Fruit fly (Drosophila melanogaster) whole organism, embryonic: ENCODE results near the gene wry.

Experiments used
- ATbp ChIP-seq: fragments of 200-800 bp; sonication (Bioruptor generic); optimal IDR thresholded peaks from 2 replicates; lab custom pipeline; 2017; ENCODE audit warnings: missing biosample characterization, mild to moderate bottlenecking, missing genetic modification characterization, missing genetic modification reagents
- CG11085 ChIP-seq: fragments of 200-800 bp; sonication (Bioruptor generic); IDR thresholded peaks from 2 replicates; pipeline ENCODE4 v1.3.6; 2022; ENCODE audit warnings: missing biosample characterization, missing genetic modification characterization
- CG11456 ChIP-seq: fragments of 200-800 bp; sonication (Bioruptor generic); IDR thresholded peaks from 3 replicates; pipeline ENCODE4 v1.3.6; 2022; ENCODE audit warnings: missing biosample characterization, missing genetic modification characterization
- CG12155 ChIP-seq: fragments of 200-800 bp; sonication (Bioruptor generic); optimal IDR thresholded peaks from 3 replicates; lab custom pipeline; 2016; ENCODE audit warnings: missing biosample characterization, missing genetic modification characterization
- CG12659 ChIP-seq: fragments of 200-800 bp; sonication (Bioruptor generic); optimal IDR thresholded peaks from 3 replicates; lab custom pipeline; 2017; ENCODE audit warnings: mild to moderate bottlenecking, missing biosample characterization, missing genetic modification reagents, missing genetic modification characterization
- CG12769 ChIP-seq: fragments of 200-800 bp; sonication (Bioruptor generic); optimal IDR thresholded peaks from 2 replicates; lab custom pipeline; 2019; ENCODE audit warnings: missing biosample characterization, mild to moderate bottlenecking, missing genetic modification characterization, moderate library complexity
- CG14965 ChIP-seq: fragments of 200-800 bp; sonication (Bioruptor generic); optimal IDR thresholded peaks from 2 replicates; lab custom pipeline; 2016; ENCODE audit warnings: missing biosample characterization, missing genetic modification characterization, borderline replicate concordance
- CG15269 ChIP-seq: fragments of 200-800 bp; sonication (Bioruptor generic); optimal IDR thresholded peaks from 2 replicates; lab custom pipeline; 2018; ENCODE audit warnings: missing biosample characterization, mild to moderate bottlenecking, missing genetic modification characterization, moderate library complexity
- CG31224 ChIP-seq: fragments of 200-800 bp; sonication (Bioruptor generic); IDR thresholded peaks from 2 replicates; pipeline ENCODE4 v1.3.6; 2022; ENCODE audit warnings: missing biosample characterization, missing genetic modification characterization
- CG31388 ChIP-seq: fragments of 200-800 bp; sonication (Bioruptor generic); optimal IDR thresholded peaks from 2 replicates; lab custom pipeline; 2016; ENCODE audit warnings: missing biosample characterization, missing genetic modification characterization
- CG32772 ChIP-seq: fragments of 200-800 bp; sonication (Bioruptor generic); IDR thresholded peaks from 2 replicates; pipeline ENCODE4 v1.3.6; 2022; ENCODE audit warnings: missing biosample characterization, missing genetic modification characterization
- CG34224 ChIP-seq: fragments of 200-800 bp; sonication (Bioruptor generic); IDR thresholded peaks from 3 replicates; pipeline ENCODE4 v1.3.6; 2022; ENCODE audit warnings: missing biosample characterization, missing genetic modification characterization; ENCODE audit not compliant: partially characterized antibody
- CG6854 ChIP-seq: fragments of 200-800 bp; sonication (Bioruptor generic); optimal IDR thresholded peaks from 3 replicates; lab custom pipeline; 2017; ENCODE audit warnings: missing biosample characterization, mild to moderate bottlenecking, missing genetic modification characterization
- CG7745 ChIP-seq: fragments of 200-800 bp; sonication (Bioruptor generic); optimal IDR thresholded peaks from 2 replicates; lab custom pipeline; 2018; ENCODE audit warnings: missing biosample characterization, mild to moderate bottlenecking, missing genetic modification characterization, moderate library complexity
- CG7786 ChIP-seq: fragments of 200-800 bp; sonication (Bioruptor generic); optimal IDR thresholded peaks from 2 replicates; lab custom pipeline; 2016; ENCODE audit warnings: missing biosample characterization, missing genetic modification characterization
- CHES-1-like ChIP-seq: fragments of 200-800 bp; sonication (Bioruptor generic); optimal IDR thresholded peaks from 2 replicates; lab custom pipeline; 2016; ENCODE audit warnings: missing biosample characterization, missing genetic modification characterization
- Dek ChIP-seq: fragments of 200-800 bp; sonication (Bioruptor generic); optimal IDR thresholded peaks from 3 replicates; lab custom pipeline; 2019; ENCODE audit warnings: missing biosample characterization, mild to moderate bottlenecking, missing genetic modification characterization, moderate library complexity
- Doc3 ChIP-seq: fragments of 200-800 bp; sonication (Bioruptor generic); IDR thresholded peaks from 3 replicates; pipeline ENCODE4 v1.3.6; 2022; ENCODE audit warnings: missing biosample characterization, missing genetic modification characterization; ENCODE audit not compliant: partially characterized antibody
- Fer2 ChIP-seq: fragments of 200-800 bp; sonication (Bioruptor generic); optimal IDR thresholded peaks from 2 replicates; lab custom pipeline; 2018; ENCODE audit warnings: missing biosample characterization, mild to moderate bottlenecking, missing genetic modification characterization, moderate library complexity
- Hey ChIP-seq: fragments of 200-800 bp; sonication (Bioruptor generic); optimal IDR thresholded peaks from 3 replicates; lab custom pipeline; 2018; ENCODE audit warnings: missing biosample characterization, mild to moderate bottlenecking, missing genetic modification characterization
- Hmr ChIP-seq: fragments of 200-800 bp; sonication (Bioruptor generic); optimal IDR thresholded peaks from 3 replicates; lab custom pipeline; 2017; ENCODE audit warnings: mild to moderate bottlenecking, missing biosample characterization, missing genetic modification reagents, missing genetic modification characterization
- Hr78 ChIP-seq, 2 experiments: fragments of 200-800 bp in 1 of 2; fragments of >200 bp in 1 of 2; sonication (Bioruptor generic) in 1 of 2; optimal IDR thresholded peaks; 2 replicates each; lab custom pipeline; 2017 to 2019; ENCODE audit warnings: missing biosample characterization in 2 of 2, missing genetic modification characterization in 2 of 2, mild to moderate bottlenecking in 1 of 2, moderate library complexity in 1 of 2
- Optix ChIP-seq: fragments of 200-800 bp; sonication (Bioruptor generic); IDR thresholded peaks from 3 replicates; pipeline ENCODE4 v1.3.6; 2022; ENCODE audit warnings: missing biosample characterization, missing genetic modification characterization
- Ptx1 ChIP-seq: fragments of 200-800 bp; sonication (Bioruptor generic); IDR thresholded peaks from 2 replicates; pipeline ENCODE4 v1.3.6; 2022; ENCODE audit warnings: missing biosample characterization, missing genetic modification characterization
- TFAM ChIP-seq: fragments of 200-800 bp; sonication (Bioruptor generic); optimal IDR thresholded peaks from 2 replicates; lab custom pipeline; 2017; ENCODE audit warnings: missing biosample characterization, missing genetic modification characterization, inconsistent platforms
- Xbp1 ChIP-seq: fragments of 200-800 bp; sonication (Bioruptor generic); optimal IDR thresholded peaks from 3 replicates; lab custom pipeline; 2016; ENCODE audit warnings: missing biosample characterization, mild to moderate bottlenecking, missing genetic modification characterization
- ase ChIP-seq: fragments of 200-800 bp; sonication (Bioruptor generic); IDR thresholded peaks from 3 replicates; pipeline ENCODE4 v1.3.6; 2022; ENCODE audit warnings: missing biosample characterization, missing genetic modification characterization
- ato ChIP-seq: fragments of 200-800 bp; sonication (Bioruptor generic); IDR thresholded peaks from 2 replicates; pipeline ENCODE4 v1.3.6; 2022; ENCODE audit warnings: missing biosample characterization, missing genetic modification characterization; ENCODE audit not compliant: partially characterized antibody
- bab2 ChIP-seq: fragments of 200-800 bp; sonication (Bioruptor generic); optimal IDR thresholded peaks from 2 replicates; lab custom pipeline; 2016; ENCODE audit warnings: missing biosample characterization, missing genetic modification characterization
- esg ChIP-seq: fragments of 200-800 bp; sonication (Bioruptor generic); conservative IDR thresholded peaks from 2 replicates; pipeline ENCODE4 v1.3.6; 2022; ENCODE audit warnings: missing biosample characterization, missing genetic modification characterization
- fd102C ChIP-seq: fragments of 200-800 bp; sonication (Bioruptor generic); optimal IDR thresholded peaks from 2 replicates; lab custom pipeline; 2018; ENCODE audit warnings: missing biosample characterization, mild to moderate bottlenecking, missing genetic modification characterization, moderate library complexity
- gcm ChIP-seq: fragments of 200-800 bp; sonication (Bioruptor generic); optimal IDR thresholded peaks from 2 replicates; lab custom pipeline; 2019; ENCODE audit warnings: missing biosample characterization, mild to moderate bottlenecking, missing genetic modification characterization, moderate library complexity
- gsb ChIP-seq: fragments of 200-800 bp; sonication (Bioruptor generic); IDR thresholded peaks from 2 replicates; pipeline ENCODE4 v1.3.6; 2022; ENCODE audit warnings: missing biosample characterization, missing genetic modification characterization
- her ChIP-seq: fragments of 200-800 bp; sonication (Bioruptor generic); optimal IDR thresholded peaks from 2 replicates; lab custom pipeline; 2016; ENCODE audit warnings: missing biosample characterization, missing genetic modification characterization
- jigr1 ChIP-seq: fragments of 200-800 bp; sonication (Bioruptor generic); IDR thresholded peaks from 3 replicates; pipeline ENCODE4 v1.3.6; 2022; ENCODE audit warnings: missing biosample characterization, missing genetic modification characterization
- kni ChIP-seq: fragments of 200-800 bp; sonication (Bioruptor generic); optimal IDR thresholded peaks from 3 replicates; lab custom pipeline; 2017; ENCODE audit warnings: mild to moderate bottlenecking, missing biosample characterization, missing genetic modification reagents, missing genetic modification characterization
- luna ChIP-seq: fragments of 200-800 bp; sonication (Bioruptor generic); optimal IDR thresholded peaks from 2 replicates; lab custom pipeline; 2016; ENCODE audit warnings: missing biosample characterization, missing genetic modification characterization
- p53 ChIP-seq: fragments of 200-800 bp; sonication (Bioruptor generic); optimal IDR thresholded peaks from 2 replicates; lab custom pipeline; 2016; ENCODE audit warnings: missing biosample characterization, missing genetic modification characterization
- pan ChIP-seq, 4 experiments: fragments of >200 bp in 3 of 4; fragments of 200-800 bp in 1 of 4; sonication (Bioruptor generic) in 1 of 4; optimal IDR thresholded peaks in 3 of 4; IDR thresholded peaks in 1 of 4; 2 replicates each; pipeline versions ENCODE4 v1.3.6 to Lab custom; 2017 to 2022; ENCODE audit warnings: missing biosample characterization in 2 of 4, missing genetic modification characterization in 2 of 4, mixed read lengths in 1 of 4
- prd ChIP-seq, 3 experiments: fragments of >200 bp in 2 of 3; fragments of 200-800 bp in 1 of 3; sonication (Bioruptor generic) in 1 of 3; optimal IDR thresholded peaks in 2 of 3; IDR thresholded peaks in 1 of 3; 2 replicates in 2 of 3; 3 replicates in 1 of 3; pipeline versions ENCODE4 v1.3.6 to Lab custom; 2017 to 2022; ENCODE audit warnings: missing biosample characterization in 1 of 3, missing genetic modification characterization in 1 of 3
- pum ChIP-seq: fragments of 200-800 bp; sonication (Bioruptor generic); optimal IDR thresholded peaks from 2 replicates; lab custom pipeline; 2016; ENCODE audit warnings: missing biosample characterization, missing genetic modification characterization
- pzg ChIP-seq: fragments of 200-800 bp; sonication (Bioruptor generic); optimal IDR thresholded peaks from 3 replicates; lab custom pipeline; 2018; ENCODE audit warnings: missing biosample characterization, mild to moderate bottlenecking, missing genetic modification characterization, moderate library complexity
- schlank ChIP-seq: fragments of 200-800 bp; sonication (Bioruptor generic); optimal IDR thresholded peaks from 2 replicates; lab custom pipeline; 2018; ENCODE audit warnings: missing biosample characterization, mild to moderate bottlenecking, missing genetic modification characterization
- sisA ChIP-seq: fragments of 200-800 bp; sonication (Bioruptor generic); IDR thresholded peaks from 2 replicates; pipeline ENCODE4 v1.3.6; 2022; ENCODE audit warnings: missing biosample characterization, missing genetic modification characterization
- slbo ChIP-seq: fragments of 200-800 bp; sonication (Bioruptor generic); IDR thresholded peaks from 2 replicates; pipeline ENCODE4 v1.3.6; 2022; ENCODE audit warnings: missing biosample characterization, missing genetic modification characterization
- yki ChIP-seq: fragments of >200 bp; optimal IDR thresholded peaks from 3 replicates; lab custom pipeline; 2018
- zen2 ChIP-seq: fragments of 200-800 bp; sonication (Bioruptor generic); IDR thresholded peaks from 3 replicates; pipeline ENCODE4 v1.3.6; 2022; ENCODE audit warnings: missing biosample characterization, missing genetic modification characterization; ENCODE audit not compliant: partially characterized antibody

The wry gene

dm6 chr2L:1884409-1885082, 48.2 kb downstream of the wry start, which contains the start of gene Wdr62 (continued):
- peak; percentile 41 for TF ChIP-seq Xbp1
- peak; percentile 23; the same call in 2 of the 3 replicates for TF ChIP-seq zen2 (GFP tag; lab: Robert Waterston, UW)
- no peak for TF ChIP-seq yki (lab: Kevin White, UChicago)
- peak; percentile 40; the same call in 1 of the 2 replicates for TF ChIP-seq slbo (GFP tag; lab: Robert Waterston, UW)
- no peak for TF ChIP-seq ATbp
- TF ChIP-seq CG11456 (GFP tag; lab: Robert Waterston, UW): 0 out of 3 replicates have a peak, but pooled peaks have one; percentile 27
- TF ChIP-seq Hey: peak; percentile 64
- no peak for TF ChIP-seq CG7786
- no peak for TF ChIP-seq Optix
- peak; percentile 18 for TF ChIP-seq p53 (GFP tag; lab: Kevin White, UChicago)
- TF ChIP-seq Dek (tag; lab: Kevin White, UChicago): no peak
- TF ChIP-seq CG12155 (GFP tag; lab: Kevin White, UChicago): peak; percentile 70
- TF ChIP-seq gsb (GFP tag; lab: Robert Waterston, UW): peak; percentile 40; the same call in 1 of the 2 replicates
- peak; percentile 46 for TF ChIP-seq kni (GFP tag; lab: Kevin White, UChicago)
- TF ChIP-seq Fer2 (tag; lab: Kevin White, UChicago): no peak
- peak; percentile 21 for TF ChIP-seq CG31388
- peak in 1 of 2 experiments; percentile 49 for TF ChIP-seq Hr78 (GFP tag; optimal IDR thresholded peaks at IDR 0.05; lab: Kevin White, UChicago)
- TF ChIP-seq CHES-1-like: peak; percentile 80
- peak; percentile 11 for TF ChIP-seq CG15269 (tag; lab: Kevin White, UChicago)
- TF ChIP-seq CG32772 (GFP tag; lab: Robert Waterston, UW): no peak
- TF ChIP-seq ase (GFP tag; lab: Robert Waterston, UW): no peak
- peak; percentile 89 for TF ChIP-seq CG12659 (GFP tag; lab: Kevin White, UChicago)
- no peak for TF ChIP-seq CG31224
- TF ChIP-seq ato (GFP tag; lab: Robert Waterston, UW): peak; percentile 64
- TF ChIP-seq gcm (GFP tag; lab: Kevin White, UChicago): peak; percentile 27
- TF ChIP-seq fd102C (GFP tag; lab: Kevin White, UChicago): no peak
- TF ChIP-seq Doc3 (GFP tag; lab: Robert Waterston, UW): no peak
- TF ChIP-seq CG12769 (tag; lab: Kevin White, UChicago): peak; percentile 74
- peak; percentile 14 for TF ChIP-seq luna (GFP tag; lab: Kevin White, UChicago)
- TF ChIP-seq sisA (GFP tag; lab: Robert Waterston, UW): 0 out of 2 replicates have a peak, but pooled peaks have one; percentile 11
- TF ChIP-seq her (GFP tag; lab: Kevin White, UChicago): peak; percentile 70
- TF ChIP-seq pum: peak; percentile 11
- TF ChIP-seq CG7745 (tag; lab: Kevin White, UChicago): peak; percentile 2
- no peak for TF ChIP-seq bab2 (GFP tag; lab: Kevin White, UChicago)
- TF ChIP-seq pan (optimal IDR thresholded peaks at IDR 0.05; lab: Kevin White, UChicago): no peak
- peak in 1 of 2 experiments; percentile 39 for TF ChIP-seq pan (GFP tag; optimal IDR thresholded peaks at IDR 0.05 in 1 of 2, IDR thresholded peaks at IDR 0.05 in 1 of 2)
- TF ChIP-seq Hmr: peak; percentile 88
- TF ChIP-seq CG34224: peak; percentile 67; the same call in 2 of the 3 replicates
- TF ChIP-seq CG14965: no peak
- no peak for TF ChIP-seq esg (GFP tag; lab: Robert Waterston, UW)
- TF ChIP-seq jigr1: no peak
- no peak for TF ChIP-seq schlank (tag; lab: Kevin White, UChicago)
- TF ChIP-seq CG6854 (GFP tag; lab: Kevin White, UChicago): peak; percentile 17
- TF ChIP-seq TFAM (GFP tag; lab: Kevin White, UChicago): no peak
- peak; percentile 8; the same call in 1 of the 2 replicates for TF ChIP-seq Ptx1 (GFP tag; lab: Robert Waterston, UW)
- TF ChIP-seq prd (optimal IDR thresholded peaks at IDR 0.05; lab: Kevin White, UChicago): no peak
- 0 out of 3 replicates have a peak, but pooled peaks have one; percentile 6 for TF ChIP-seq prd (GFP tag; IDR thresholded peaks at IDR 0.05; lab: Robert Waterston, UW)
- TF ChIP-seq CG11085 (GFP tag; lab: Robert Waterston, UW): no peak
- peak; percentile 99 for TF ChIP-seq pzg (GFP tag; lab: Kevin White, UChicago)
